Worm (Caenorhabditis elegans) whole organism, L4/young adult: Measurements from ENCODE around the gene lbp-2.

Experiments
- W03F9.2 ChIP-seq: fragments of 150-350 bp; optimal IDR thresholded peaks from 2 replicates; lab custom pipeline; 2014; ENCODE audit warnings: missing biosample characterization, missing genetic modification characterization
- him-1 ChIP-seq: sonication (generic microtip); optimal IDR thresholded peaks from 2 replicates; lab custom pipeline; 2016; ENCODE audit warnings: missing genotype, missing genetic modification reagents, missing genetic modification characterization, missing compliant biosample characterization

DNA sequence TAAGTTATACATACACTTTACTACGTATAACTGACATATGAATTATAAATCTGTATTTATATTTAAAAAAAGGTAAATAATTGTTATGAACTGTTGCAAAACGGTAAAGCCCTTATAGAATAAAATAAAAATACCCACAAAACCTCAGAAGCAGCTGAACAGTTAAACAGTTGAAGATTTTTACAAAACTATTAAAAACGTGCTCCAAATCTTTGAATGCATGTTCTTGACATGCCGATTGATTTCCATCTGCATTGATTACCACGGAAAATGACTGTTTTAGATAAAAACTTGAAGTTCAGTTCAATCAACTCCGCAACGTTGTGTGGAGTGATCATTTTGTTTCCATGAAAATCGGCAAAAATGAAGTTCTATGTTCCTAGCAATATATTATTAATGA lies 43.7 kb downstream of the lbp-2 start, which contains the start of gene F11D5.7:
- TF ChIP-seq W03F9.2 (tag; lab: Kevin White, UChicago) (no peak), him-1 (tag; lab: Kevin White, UChicago) (no peak)
